Fruit fly (Drosophila melanogaster): Measurements from ENCODE around the gene bif.

bif gene

DNA sequence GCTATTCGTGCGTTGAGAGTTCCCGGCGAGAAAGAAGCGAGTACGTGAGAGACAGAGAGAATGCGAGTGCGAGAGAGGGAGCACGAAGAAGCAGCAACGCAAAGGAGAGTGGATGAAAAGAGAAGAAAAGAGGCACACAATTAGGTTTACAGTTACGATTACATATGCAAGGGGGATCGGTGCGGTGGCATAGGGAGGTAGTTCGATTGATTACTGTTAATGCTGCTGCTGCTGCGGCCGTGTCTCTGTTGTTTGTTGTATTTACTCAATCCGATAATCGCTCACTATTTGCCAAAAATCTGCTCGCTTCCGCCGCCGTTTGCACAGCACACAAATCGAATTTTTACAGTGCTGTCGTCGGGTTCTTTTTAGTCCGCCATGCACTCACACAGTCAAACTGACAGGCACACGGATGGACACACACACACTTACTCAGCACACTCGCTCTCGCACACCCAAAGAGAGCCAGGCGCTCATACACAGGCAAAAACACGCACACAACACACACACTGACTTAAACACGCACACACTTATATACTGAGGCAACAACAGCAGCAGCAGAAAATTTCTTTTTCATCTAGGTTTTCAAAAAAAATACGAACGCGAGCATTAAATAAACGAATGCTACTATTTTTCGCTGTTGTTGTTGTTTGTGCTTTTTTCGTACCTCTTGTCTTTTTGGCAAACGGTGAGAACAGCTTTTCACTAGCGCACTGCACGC lies 35.2 kb downstream of the bif start (continued):
- TF ChIP-seq CG16813 (GFP tag; IDR thresholded peaks at IDR 0.05; ENCODE audit: partially characterized antibody): no peak
- no peak for TF ChIP-seq CHES-1-like (GFP tag; optimal IDR thresholded peaks at IDR 0.05)
- peak; percentile 33 for TF ChIP-seq lbe (GFP tag; optimal IDR thresholded peaks at IDR 0.05)
- TF ChIP-seq tap (tag; optimal IDR thresholded peaks at IDR 0.05): no peak
- no peak for TF ChIP-seq eve (GFP tag; optimal IDR thresholded peaks at IDR 0.05)
- no peak for TF ChIP-seq Lpt (GFP tag; optimal IDR thresholded peaks at IDR 0.05)
- TF ChIP-seq CG4360 (GFP tag; IDR thresholded peaks at IDR 0.05): no peak
- TF ChIP-seq gfzf (GFP tag; optimal IDR thresholded peaks at IDR 0.05): no peak
- TF ChIP-seq Stat92E (GFP tag; optimal IDR thresholded peaks at IDR 0.05): peak in 1 of 3 experiments; percentile 85
- no peak for TF ChIP-seq otp (GFP tag; IDR thresholded peaks at IDR 0.05)
- no peak for TF ChIP-seq Fer3 (tag; optimal IDR thresholded peaks at IDR 0.05)
- TF ChIP-seq CG14860 (GFP tag; IDR thresholded peaks at IDR 0.05; ENCODE audit: partially characterized antibody): no peak
- no peak for TF ChIP-seq CG9609 (GFP tag; optimal IDR thresholded peaks at IDR 0.05)
- TF ChIP-seq Hand (GFP tag; optimal IDR thresholded peaks at IDR 0.05): peak; percentile 63
- TF ChIP-seq scrt (GFP tag; optimal IDR thresholded peaks at IDR 0.05): no peak
- peak in 1 of 2 experiments; percentile 57 for TF ChIP-seq Eip74EF (GFP tag; optimal IDR thresholded peaks at IDR 0.05)
- TF ChIP-seq CG8478 (optimal IDR thresholded peaks at IDR 0.05): peak; percentile 86
- TF ChIP-seq gcm2 (GFP tag; optimal IDR thresholded peaks at IDR 0.05): no peak

DNA sequence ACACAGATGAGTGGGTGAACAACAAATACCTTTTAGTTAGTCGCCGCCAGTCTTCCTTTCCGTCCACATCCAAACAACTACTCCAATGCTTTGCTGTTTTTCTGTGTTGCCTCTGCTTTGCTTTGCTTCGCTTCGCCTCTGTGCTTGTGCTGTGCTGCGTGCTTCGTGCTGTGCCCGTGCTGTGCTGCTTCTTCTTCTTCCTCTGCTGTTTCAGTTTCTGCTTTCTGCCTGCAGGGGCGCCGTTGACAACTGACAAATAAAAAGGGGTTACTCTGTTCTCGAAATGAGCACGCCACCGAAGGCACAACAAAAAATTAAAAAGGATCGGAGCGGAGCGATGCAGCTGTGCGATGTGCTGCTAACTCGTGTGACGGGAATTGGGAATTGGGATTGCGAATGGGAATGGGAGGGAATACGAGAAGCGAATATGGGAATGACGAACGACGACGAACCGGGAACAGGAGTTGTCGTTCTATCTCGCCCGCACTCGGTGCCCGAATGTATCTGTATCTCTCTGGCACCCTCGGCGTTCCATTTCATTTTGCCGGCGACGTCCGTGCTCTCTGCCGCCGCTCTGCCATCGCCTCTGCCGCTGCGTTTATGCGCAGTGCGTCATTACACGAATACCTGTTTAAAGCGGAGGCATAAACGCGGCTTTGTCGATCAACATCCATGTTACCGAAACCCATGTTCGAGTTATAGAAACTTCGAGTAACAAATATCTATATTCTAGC lies 35.9 kb downstream of the bif start:
- TF ChIP-seq Hr39 (optimal IDR thresholded peaks at IDR 0.05): no peak
- peak; percentile 47; the same call in 2 of the 3 replicates for TF ChIP-seq CG11560 (tag; IDR thresholded peaks at IDR 0.05)
- TF ChIP-seq CG9797 (GFP tag; optimal IDR thresholded peaks at IDR 0.05): peak; percentile 3
- TF ChIP-seq CG11456 (GFP tag; IDR thresholded peaks at IDR 0.05): peak; percentile 87
- 0 out of 3 replicates have a peak, but pooled peaks have one; percentile 57 for TF ChIP-seq CG7963 (GFP tag; IDR thresholded peaks at IDR 0.05; ENCODE audit: partially characterized antibody)
- no peak for TF ChIP-seq CG43689 (GFP tag; IDR thresholded peaks at IDR 0.05)
- peak; percentile 48; the same call in 1 of the 2 replicates for TF ChIP-seq CG4360 (GFP tag; IDR thresholded peaks at IDR 0.05)
- TF ChIP-seq CG2889 (GFP tag; IDR thresholded peaks at IDR 0.05): 0 out of 3 replicates have a peak, but pooled peaks have one; percentile 23
- no peak for TF ChIP-seq CG15073 (GFP tag; optimal IDR thresholded peaks at IDR 0.05)
- TF ChIP-seq CG6854 (GFP tag; optimal IDR thresholded peaks at IDR 0.05): no peak
- TF ChIP-seq Gsc (GFP tag; IDR thresholded peaks at IDR 0.05): no peak
- peak in 1 of 2 experiments; percentile 40 for TF ChIP-seq Pdp1 (GFP tag; optimal IDR thresholded peaks at IDR 0.05)
- no peak for TF ChIP-seq CG3995 (GFP tag; optimal IDR thresholded peaks at IDR 0.05)
- TF ChIP-seq CG6813 (GFP tag; optimal IDR thresholded peaks at IDR 0.05): peak; percentile 13
- peak; percentile 46; the same call in 1 of the 3 replicates for TF ChIP-seq CG7357 (GFP tag; IDR thresholded peaks at IDR 0.05)
- peak; percentile 2 for TF ChIP-seq CG17568 (GFP tag; optimal IDR thresholded peaks at IDR 0.05)
- peak; percentile 58 for TF ChIP-seq nau (GFP tag; optimal IDR thresholded peaks at IDR 0.05)
- peak; percentile 64 for TF ChIP-seq Fer3 (tag; optimal IDR thresholded peaks at IDR 0.05)
- peak; percentile 72 for TF ChIP-seq Sox102F (GFP tag; optimal IDR thresholded peaks at IDR 0.05)
- peak; percentile 73 for TF ChIP-seq pb (GFP tag; optimal IDR thresholded peaks at IDR 0.05)
- peak; percentile 55 for TF ChIP-seq CG10147 (GFP tag; optimal IDR thresholded peaks at IDR 0.05)
- TF ChIP-seq CG3726 (GFP tag; IDR thresholded peaks at IDR 0.05): peak; percentile 59; the same call in 1 of the 3 replicates
- peak; percentile 76 for TF ChIP-seq CG34422 (GFP tag; IDR thresholded peaks at IDR 0.05)
- 0 out of 2 replicates have a peak, but pooled peaks have one; percentile 2 for TF ChIP-seq aop (GFP tag; IDR thresholded peaks at IDR 0.05)
- peak; percentile 58 for TF ChIP-seq wek (GFP tag; optimal IDR thresholded peaks at IDR 0.05)
- 0 out of 2 replicates have a peak, but pooled peaks have one; percentile 2 for TF ChIP-seq CkIIα-i1 (GFP tag; IDR thresholded peaks at IDR 0.05)
- no peak for TF ChIP-seq Spps (tag; optimal IDR thresholded peaks at IDR 0.05)
- TF ChIP-seq yki (optimal IDR thresholded peaks at IDR 0.05): no peak
- TF ChIP-seq Ets65A (GFP tag): peak; percentile 97
- peak; percentile 30 for TF ChIP-seq unc-4 (GFP tag; IDR thresholded peaks at IDR 0.05; ENCODE audit: partially characterized antibody)
- TF ChIP-seq zen (tag; optimal IDR thresholded peaks at IDR 0.05): no peak

All from whole organism, embryonic.